Worm (Caenorhabditis elegans): ENCODE data around the gene str-97.

ce11 chrV:16120922-16121321 is 34.1 kb downstream of the str-97 start, which contains the start of gene skr-3:
- no peak for TF ChIP-seq ama-1 (optimal IDR thresholded peaks at IDR 0.05)
- no peak for TF ChIP-seq unc-39 (tag; optimal IDR thresholded peaks at IDR 0.05)
- no peak for TF ChIP-seq ztf-11 (tag; optimal IDR thresholded peaks at IDR 0.05)
- TF ChIP-seq nfya-1 (tag; optimal IDR thresholded peaks at IDR 0.05; ENCODE audit: insufficient read depth): no peak
- no peak for TF ChIP-seq nhr-25 (tag; optimal IDR thresholded peaks at IDR 0.05)
- TF ChIP-seq fkh-10 (GFP tag; optimal IDR thresholded peaks at IDR 0.05): no peak
- TF ChIP-seq ceh-82 (tag; optimal IDR thresholded peaks at IDR 0.05): no peak
- TF ChIP-seq snpc-4 (tag; optimal IDR thresholded peaks at IDR 0.05): no peak
- TF ChIP-seq aly-2 (tag; optimal IDR thresholded peaks at IDR 0.05): no peak
- TF ChIP-seq elt-1 (tag; optimal IDR thresholded peaks at IDR 0.05): no peak

Data from whole organism, L3 larva.